Worm (Caenorhabditis elegans): ENCODE data around the gene F54C8.7.

The F54C8.7 gene

ce11 chrIII:9450933-9451332 lies 2.9 kb downstream of the F54C8.7 start (continued):
- TF ChIP-seq elt-4 (tag; optimal IDR thresholded peaks at IDR 0.05): no peak
- peak; percentile 15 for TF ChIP-seq tbx-2 (tag; optimal IDR thresholded peaks at IDR 0.05)
- TF ChIP-seq hlh-6 (tag; optimal IDR thresholded peaks at IDR 0.05): no peak
- no peak for TF ChIP-seq ceh-22 (tag; optimal IDR thresholded peaks at IDR 0.05)
- TF ChIP-seq fkh-10 (GFP tag; optimal IDR thresholded peaks at IDR 0.05): no peak
- TF ChIP-seq fkh-6 (tag; optimal IDR thresholded peaks at IDR 0.05): no peak
- TF ChIP-seq unc-42 (tag; optimal IDR thresholded peaks at IDR 0.05): peak; percentile 55
- no peak for TF ChIP-seq ama-1 (optimal IDR thresholded peaks at IDR 0.05)
- no peak for TF ChIP-seq ceh-19 (GFP tag; optimal IDR thresholded peaks at IDR 0.05)
- TF ChIP-seq odd-2 (tag; optimal IDR thresholded peaks at IDR 0.05): no peak
- no peak for TF ChIP-seq gmeb-2 (tag; optimal IDR thresholded peaks at IDR 0.05)

- TF ChIP-seq odd-2 (tag; optimal IDR thresholded peaks at IDR 0.05): no peak
- no peak for TF ChIP-seq Y22D7AL.16 (tag; optimal IDR thresholded peaks at IDR 0.05)
- no peak for TF ChIP-seq ets-4 (tag; optimal IDR thresholded peaks at IDR 0.05)
Measured at ce11 chrIII:9449831-9450230, 4.0 kb downstream of the F54C8.7 start, which contains the start of gene F54C8.6. Gene F54C8.6 (minus strand): TSS chrIII:9449931.

- peak; percentile 51 for TF ChIP-seq K09A11.1 (tag; optimal IDR thresholded peaks at IDR 0.05; ENCODE audit: insufficient read depth)
- no peak for TF ChIP-seq C08G9.2 (tag; optimal IDR thresholded peaks at IDR 0.05)
- peak; percentile 21 for TF ChIP-seq pros-1 (tag; optimal IDR thresholded peaks at IDR 0.05)
- peak; percentile 64 for TF ChIP-seq unc-42 (tag; optimal IDR thresholded peaks at IDR 0.05)
- TF ChIP-seq dve-1 (tag; optimal IDR thresholded peaks at IDR 0.05): peak; percentile 78
- peak; percentile 65 for TF ChIP-seq unc-55 (GFP tag; optimal IDR thresholded peaks at IDR 0.05)
- peak; percentile 38; the same call in 1 of the 2 replicates for TF ChIP-seq unc-3 (GFP tag; conservative IDR thresholded peaks at IDR 0.05)
- TF ChIP-seq unc-3 (tag; optimal IDR thresholded peaks at IDR 0.05): no peak
- TF ChIP-seq pat-9 (tag; optimal IDR thresholded peaks at IDR 0.05): no peak
- TF ChIP-seq hlh-13 (GFP tag; optimal IDR thresholded peaks at IDR 0.05): no peak
- TF ChIP-seq ceh-30 (tag; optimal IDR thresholded peaks at IDR 0.05): peak; percentile 64
- TF ChIP-seq ceh-2 (tag; optimal IDR thresholded peaks at IDR 0.05): peak; percentile 1
- no peak for TF ChIP-seq gmeb-2 (tag; optimal IDR thresholded peaks at IDR 0.05)
- no peak for TF ChIP-seq ahr-1 (tag; optimal IDR thresholded peaks at IDR 0.05)
- no peak for TF ChIP-seq pag-3 (tag; optimal IDR thresholded peaks at IDR 0.05; ENCODE audit: borderline replicate concordance)
- peak; percentile 72 for TF ChIP-seq hlh-30 (tag; optimal IDR thresholded peaks at IDR 0.05; ENCODE audit: insufficient read depth)
- TF ChIP-seq nfya-1 (tag; optimal IDR thresholded peaks at IDR 0.05): peak; percentile 92
- peak; percentile 99 for TF ChIP-seq ceh-48 (tag; optimal IDR thresholded peaks at IDR 0.05)
- peak; percentile 26; the same call in 1 of the 2 replicates for TF ChIP-seq sox-2 (GFP tag; IDR thresholded peaks at IDR 0.05)
- peak; percentile 60 for TF ChIP-seq hlh-8 (tag; optimal IDR thresholded peaks at IDR 0.05)
- TF ChIP-seq ceh-31 (tag; optimal IDR thresholded peaks at IDR 0.05): peak; percentile 77
- peak; percentile 67 for TF ChIP-seq ceh-18 (tag; optimal IDR thresholded peaks at IDR 0.05)
- TF ChIP-seq syd-9 (tag; optimal IDR thresholded peaks at IDR 0.05): no peak
- peak; percentile 19 for TF ChIP-seq ets-4 (tag; optimal IDR thresholded peaks at IDR 0.05)
- peak; percentile 64 for TF ChIP-seq rnt-1 (tag; optimal IDR thresholded peaks at IDR 0.05)
- TF ChIP-seq ceh-34 (tag; optimal IDR thresholded peaks at IDR 0.05): peak; percentile 75
- TF ChIP-seq elt-2 (tag; optimal IDR thresholded peaks at IDR 0.05): no peak
- TF ChIP-seq tbx-2 (tag; optimal IDR thresholded peaks at IDR 0.05): peak; percentile 82
- peak; percentile 21 for TF ChIP-seq pha-2 (tag; optimal IDR thresholded peaks at IDR 0.05)
- TF ChIP-seq madf-2 (tag; optimal IDR thresholded peaks at IDR 0.05): peak; percentile 35
- peak; percentile 52 for TF ChIP-seq pax-1 (tag; optimal IDR thresholded peaks at IDR 0.05)
- no peak for TF ChIP-seq lim-6 (tag; optimal IDR thresholded peaks at IDR 0.05)
Measured at ce11 chrIII:9443417-9444027, 10.3 kb downstream of the F54C8.7 start, which contains the start of gene pir-2. Gene pir-2 (minus strand): TSS chrIII:9443634.
